Worm (Caenorhabditis elegans): Measurements from ENCODE around the gene txt-9.

ce11 chrII:5048185-5048795, 37.3 kb upstream of the txt-9 start:
- no peak for TF ChIP-seq elt-3 (tag; optimal IDR thresholded peaks at IDR 0.05)
- no peak for TF ChIP-seq lin-13 (GFP tag; optimal IDR thresholded peaks at IDR 0.05)
- no peak for TF ChIP-seq lin-11 (tag; optimal IDR thresholded peaks at IDR 0.05)
- no peak for TF ChIP-seq nhr-77 (tag; optimal IDR thresholded peaks at IDR 0.05)
- no peak for TF ChIP-seq aly-2 (tag; optimal IDR thresholded peaks at IDR 0.05)
- TF ChIP-seq elt-1 (tag; optimal IDR thresholded peaks at IDR 0.05): no peak
- TF ChIP-seq alr-1 (tag; optimal IDR thresholded peaks at IDR 0.05): no peak
- no peak for TF ChIP-seq ztf-11 (tag; optimal IDR thresholded peaks at IDR 0.05)
- no peak for TF ChIP-seq R02D3.7 (tag; optimal IDR thresholded peaks at IDR 0.05)
- TF ChIP-seq ama-1 (optimal IDR thresholded peaks at IDR 0.05): no peak
- TF ChIP-seq lin-39 (tag; optimal IDR thresholded peaks at IDR 0.05): no peak
- no peak for TF ChIP-seq mdl-1 (tag; optimal IDR thresholded peaks at IDR 0.05)
